Fruit fly (Drosophila melanogaster) whole organism, prepupa: ENCODE results near the gene CG42751.

Experiments used
- Blimp-1 ChIP-seq: fragments of 200-800 bp; sonication (Bioruptor generic); optimal IDR thresholded peaks from 3 replicates; lab custom pipeline; 2017; ENCODE audit warnings: missing biosample characterization, missing genetic modification characterization, mild to moderate bottlenecking, moderate library complexity, missing genetic modification reagents
- CG10631 ChIP-seq: fragments of 200-800 bp; sonication (Bioruptor generic); optimal IDR thresholded peaks from 2 replicates; lab custom pipeline; 2016; ENCODE audit warnings: missing biosample characterization, missing genetic modification characterization
- CG10669 ChIP-seq: fragments of 200-800 bp; sonication (Bioruptor generic); optimal IDR thresholded peaks from 3 replicates; lab custom pipeline; 2018; ENCODE audit warnings: missing biosample characterization, mild to moderate bottlenecking, missing genetic modification characterization, moderate library complexity
- CG11294 ChIP-seq: fragments of 200-800 bp; sonication (Bioruptor generic); IDR thresholded peaks from 2 replicates; pipeline ENCODE4 v1.3.6; 2022; ENCODE audit warnings: missing biosample characterization, missing genetic modification characterization
- CG11762 ChIP-seq: fragments of 200-800 bp; sonication (Bioruptor generic); optimal IDR thresholded peaks from 3 replicates; lab custom pipeline; 2016; ENCODE audit warnings: missing biosample characterization, missing genetic modification characterization; ENCODE audit not compliant: insufficient read depth
- CG11902 ChIP-seq: fragments of 200-800 bp; sonication (Bioruptor generic); optimal IDR thresholded peaks from 3 replicates; lab custom pipeline; 2016; ENCODE audit warnings: missing biosample characterization, missing genetic modification characterization
- CG15336 ChIP-seq: fragments of 200-800 bp; sonication (Bioruptor generic); IDR thresholded peaks from 2 replicates; pipeline ENCODE4 v1.3.6; 2022; ENCODE audit warnings: missing biosample characterization, missing genetic modification characterization
- CG16779 ChIP-seq: fragments of 200-800 bp; sonication (Bioruptor generic); optimal IDR thresholded peaks from 3 replicates; lab custom pipeline; 2017; ENCODE audit warnings: missing biosample characterization, mild to moderate bottlenecking, missing genetic modification characterization
- CG3032 ChIP-seq: fragments of 200-800 bp; optimal IDR thresholded peaks from 2 replicates; lab custom pipeline; 2019; ENCODE audit warnings: missing biosample characterization, mild to moderate bottlenecking, missing genetic modification characterization, moderate library complexity
- CG31627 ChIP-seq: fragments of 200-800 bp; sonication (Bioruptor generic); optimal IDR thresholded peaks from 3 replicates; lab custom pipeline; 2016; ENCODE audit warnings: missing biosample characterization, missing genetic modification characterization
- CG34406 ChIP-seq: fragments of 200-800 bp; sonication (Bioruptor generic); optimal IDR thresholded peaks from 3 replicates; lab custom pipeline; 2016; ENCODE audit warnings: missing biosample characterization, missing genetic modification characterization
- CG6163 ChIP-seq: fragments of 200-800 bp; sonication (Bioruptor generic); IDR thresholded peaks from 3 replicates; pipeline ENCODE4 v1.3.6; 2022; ENCODE audit warnings: missing biosample characterization, missing genetic modification characterization
- CG6276 ChIP-seq: fragments of 200-800 bp; sonication (Bioruptor generic); optimal IDR thresholded peaks from 2 replicates; lab custom pipeline; 2017; ENCODE audit warnings: missing biosample characterization, mild to moderate bottlenecking, missing genetic modification characterization
- CG6808 ChIP-seq: fragments of 200-800 bp; sonication (Bioruptor generic); optimal IDR thresholded peaks from 3 replicates; lab custom pipeline; 2017; ENCODE audit warnings: missing biosample characterization, missing genetic modification characterization, mild to moderate bottlenecking, moderate library complexity, missing genetic modification reagents
- CG6854 ChIP-seq: fragments of 200-800 bp; sonication (Bioruptor generic); optimal IDR thresholded peaks from 2 replicates; lab custom pipeline; 2017; ENCODE audit warnings: missing biosample characterization, mild to moderate bottlenecking, missing genetic modification characterization
- CG7368 ChIP-seq: fragments of 200-800 bp; sonication (Bioruptor generic); optimal IDR thresholded peaks from 3 replicates; lab custom pipeline; 2016; ENCODE audit warnings: missing biosample characterization, missing genetic modification characterization
- CG8319 ChIP-seq: fragments of 200-800 bp; sonication (Bioruptor generic); optimal IDR thresholded peaks from 3 replicates; lab custom pipeline; 2016; ENCODE audit warnings: missing biosample characterization, missing genetic modification characterization
- CG8632 ChIP-seq: fragments of 200-800 bp; sonication (Bioruptor generic); optimal IDR thresholded peaks from 3 replicates; lab custom pipeline; 2016; ENCODE audit warnings: missing biosample characterization, missing genetic modification characterization
- CG9139 ChIP-seq: fragments of 200-800 bp; sonication (Bioruptor generic); optimal IDR thresholded peaks from 3 replicates; lab custom pipeline; 2017; ENCODE audit warnings: missing biosample characterization, mild to moderate bottlenecking, missing genetic modification characterization
- Eip75B ChIP-seq: fragments of 200-800 bp; sonication (Bioruptor generic); optimal IDR thresholded peaks from 3 replicates; lab custom pipeline; 2016; ENCODE audit warnings: missing biosample characterization, missing genetic modification characterization
- Eip78C ChIP-seq: fragments of 200-800 bp; sonication (Bioruptor generic); peaks from one replicate; lab custom pipeline; 2016; ENCODE audit warnings: missing biosample characterization, missing genetic modification characterization
- Eip93F ChIP-seq: fragments of 200-800 bp; sonication (Bioruptor generic); optimal IDR thresholded peaks from 2 replicates; lab custom pipeline; 2016; ENCODE audit warnings: missing biosample characterization, mild to moderate bottlenecking, missing genetic modification characterization
- Ets21C ChIP-seq: fragments of 200-800 bp; sonication (Bioruptor generic); optimal IDR thresholded peaks from 3 replicates; lab custom pipeline; 2016; ENCODE audit warnings: missing biosample characterization, missing genetic modification characterization
- Gug ChIP-seq: fragments of 200-800 bp; sonication (Bioruptor generic); IDR thresholded peaks from 2 replicates; pipeline ENCODE4 v1.3.6; 2022; ENCODE audit warnings: missing biosample characterization, missing genetic modification characterization
- Hr38 ChIP-seq: sonication (Bioruptor generic); optimal IDR thresholded peaks from 2 replicates; lab custom pipeline; 2016; ENCODE audit warnings: missing biosample characterization, missing genetic modification characterization
- Hr4 ChIP-seq: fragments of 200-800 bp; sonication (Bioruptor generic); optimal IDR thresholded peaks from 3 replicates; lab custom pipeline; 2016; ENCODE audit warnings: missing biosample characterization, missing genetic modification characterization
- Lpt ChIP-seq: fragments of 200-800 bp; sonication (Bioruptor generic); optimal IDR thresholded peaks from 3 replicates; lab custom pipeline; 2016; ENCODE audit warnings: missing biosample characterization, missing genetic modification characterization
- Met ChIP-seq: fragments of 200-800 bp; sonication (Bioruptor generic); optimal IDR thresholded peaks from 3 replicates; lab custom pipeline; 2016; ENCODE audit warnings: missing biosample characterization, missing genetic modification characterization
- OdsH ChIP-seq: fragments of 200-800 bp; sonication (Bioruptor generic); optimal IDR thresholded peaks from 3 replicates; lab custom pipeline; 2016; ENCODE audit warnings: missing biosample characterization, missing genetic modification characterization
- Smox ChIP-seq: fragments of 200-800 bp; sonication (Bioruptor generic); optimal IDR thresholded peaks from 3 replicates; lab custom pipeline; 2016; ENCODE audit warnings: missing biosample characterization, missing genetic modification characterization
- Sox102F ChIP-seq: fragments of 200-800 bp; sonication (Bioruptor generic); optimal IDR thresholded peaks from 2 replicates; lab custom pipeline; 2016; ENCODE audit warnings: missing biosample characterization, mild to moderate bottlenecking, missing genetic modification characterization
- Sox14 ChIP-seq: fragments of 200-800 bp; sonication (Bioruptor generic); optimal IDR thresholded peaks from 3 replicates; lab custom pipeline; 2016; ENCODE audit warnings: missing biosample characterization, missing genetic modification characterization
- acj6 ChIP-seq: fragments of 200-800 bp; sonication (Bioruptor generic); optimal IDR thresholded peaks from 3 replicates; lab custom pipeline; 2016; ENCODE audit warnings: missing biosample characterization, missing genetic modification characterization
- cyc ChIP-seq: fragments of 200-800 bp; sonication (Bioruptor generic); optimal IDR thresholded peaks from 3 replicates; lab custom pipeline; 2016; ENCODE audit warnings: missing biosample characterization, missing genetic modification characterization
- dac ChIP-seq: fragments of 200-800 bp; sonication (Bioruptor generic); optimal IDR thresholded peaks from 2 replicates; lab custom pipeline; 2017; ENCODE audit warnings: missing biosample characterization, mild to moderate bottlenecking, missing genetic modification characterization
- dsx ChIP-seq: fragments of 200-800 bp; optimal IDR thresholded peaks from 3 replicates; lab custom pipeline; 2019; ENCODE audit warnings: missing biosample characterization, mild to moderate bottlenecking, missing genetic modification characterization, moderate library complexity; ENCODE audit not compliant: poor library complexity, severe bottlenecking
- fd85E ChIP-seq: fragments of 200-800 bp; sonication (Bioruptor generic); optimal IDR thresholded peaks from 3 replicates; lab custom pipeline; 2016; ENCODE audit warnings: missing biosample characterization, missing genetic modification characterization
- fkh ChIP-seq: fragments of 200-800 bp; sonication (Bioruptor generic); optimal IDR thresholded peaks from 3 replicates; lab custom pipeline; 2017; ENCODE audit warnings: missing biosample characterization, mild to moderate bottlenecking, missing genetic modification characterization, moderate library complexity
- lz ChIP-seq: fragments of 200-800 bp; sonication (Bioruptor generic); optimal IDR thresholded peaks from 3 replicates; lab custom pipeline; 2016; ENCODE audit warnings: missing biosample characterization, missing genetic modification characterization
- net ChIP-seq: fragments of 200-800 bp; sonication (Bioruptor generic); optimal IDR thresholded peaks from 3 replicates; lab custom pipeline; 2016; ENCODE audit warnings: missing biosample characterization, missing genetic modification characterization
- pdm3 ChIP-seq: fragments of 200-800 bp; sonication (Bioruptor generic); optimal IDR thresholded peaks from 3 replicates; lab custom pipeline; 2016; ENCODE audit warnings: missing biosample characterization, missing genetic modification characterization
- salr ChIP-seq, 2 experiments: fragments of 200-800 bp; sonication (Bioruptor generic); optimal IDR thresholded peaks; 3 replicates each; lab custom pipeline; 2016 to 2018; ENCODE audit warnings: missing biosample characterization in 2 of 2, missing genetic modification characterization in 2 of 2, mild to moderate bottlenecking in 1 of 2
- ss ChIP-seq, 2 experiments: fragments of 200-800 bp; sonication (Bioruptor generic); optimal IDR thresholded peaks; 2 replicates in 1 of 2; 3 replicates in 1 of 2; lab custom pipeline; 2017 to 2018; ENCODE audit warnings: mild to moderate bottlenecking in 2 of 2, missing biosample characterization in 2 of 2, missing genetic modification characterization in 2 of 2, moderate library complexity in 1 of 2
- svp ChIP-seq: fragments of 200-800 bp; sonication (Bioruptor generic); peaks from one replicate; lab custom pipeline; 2016; ENCODE audit warnings: missing biosample characterization, missing genetic modification characterization
- topi ChIP-seq: fragments of 200-800 bp; sonication (Bioruptor generic); optimal IDR thresholded peaks from 3 replicates; lab custom pipeline; 2016; ENCODE audit warnings: missing biosample characterization, missing genetic modification characterization

Gene CG42751

dm6 chr2L:11806701-11807674 lies 46.2 kb upstream of the CG42751 start (continued):
- TF ChIP-seq CG9139, result peak; percentile 87
- peak; percentile 95 for TF ChIP-seq CG6163 (GFP tag; lab: Robert Waterston, UW)
- TF ChIP-seq CG11762 (GFP tag; lab: Kevin White, UChicago), result no peak
- TF ChIP-seq topi (GFP tag; lab: Kevin White, UChicago), result no peak
- TF ChIP-seq Sox14, result peak; percentile 92
- TF ChIP-seq Blimp-1 (GFP tag; lab: Kevin White, UChicago), result peak; percentile 56
- no peak for TF ChIP-seq Ets21C
- TF ChIP-seq lz (GFP tag; lab: Kevin White, UChicago), result peak; percentile 4
- TF ChIP-seq Hr38 (GFP tag; lab: Kevin White, UChicago), result no peak
- peak; percentile 85 for TF ChIP-seq CG6854
- peak; percentile 71 for TF ChIP-seq CG10669 (GFP tag; lab: Kevin White, UChicago)
- TF ChIP-seq Sox102F (GFP tag; lab: Kevin White, UChicago), result peak; percentile 70
- peak; percentile 60 for TF ChIP-seq CG8632 (GFP tag; lab: Kevin White, UChicago)
- TF ChIP-seq dac, result peak; percentile 63
- TF ChIP-seq salr (GFP tag; optimal IDR thresholded peaks at IDR 0.05; lab: Kevin White, UChicago), result peak; percentile 62
- peak; percentile 44 for TF ChIP-seq CG34406
- TF ChIP-seq Eip93F, result peak; percentile 40
- peak; percentile 59 for TF ChIP-seq CG11294 (GFP tag; lab: Robert Waterston, UW)
- peak; percentile 58 for TF ChIP-seq Smox (GFP tag; lab: Kevin White, UChicago)

- peak; percentile 0 for TF ChIP-seq Eip75B (GFP tag; lab: Kevin White, UChicago)
- TF ChIP-seq dsx (GFP tag; lab: Kevin White, UChicago), result peak; percentile 65
- peak; percentile 77 for TF ChIP-seq CG6854
- no peak for TF ChIP-seq Hr38 (GFP tag; lab: Kevin White, UChicago)
- peak; percentile 94 for TF ChIP-seq svp (GFP tag; lab: Kevin White, UChicago)
- TF ChIP-seq Smox (GFP tag; lab: Kevin White, UChicago), result no peak
- TF ChIP-seq Met, result peak; percentile 13
- TF ChIP-seq Ets21C, result no peak
- no peak for TF ChIP-seq Gug (GFP tag; lab: Robert Waterston, UW)
- TF ChIP-seq net (GFP tag; lab: Kevin White, UChicago), result peak; percentile 35
- no peak for TF ChIP-seq CG6276 (GFP tag; lab: Kevin White, UChicago)
- peak; percentile 64 for TF ChIP-seq Lpt (GFP tag; lab: Kevin White, UChicago)
- TF ChIP-seq Eip78C (GFP tag; lab: Kevin White, UChicago), result peak; percentile 24
- TF ChIP-seq pdm3 (GFP tag; lab: Kevin White, UChicago), result peak; percentile 2
- peak; percentile 13 for TF ChIP-seq CG7368 (GFP tag; lab: Kevin White, UChicago)
- TF ChIP-seq topi (GFP tag; lab: Kevin White, UChicago), result no peak
- no peak for TF ChIP-seq CG3032 (tag; lab: Kevin White, UChicago)
- TF ChIP-seq salr (GFP tag; optimal IDR thresholded peaks at IDR 0.05; lab: Kevin White, UChicago), result peak in 1 of 2 experiments; percentile 19
- TF ChIP-seq CG16779, result peak; percentile 46
- TF ChIP-seq OdsH (GFP tag; lab: Kevin White, UChicago), result no peak
- TF ChIP-seq CG10631 (GFP tag; lab: Kevin White, UChicago), result no peak
- TF ChIP-seq CG11902, result no peak
- TF ChIP-seq Blimp-1 (GFP tag; lab: Kevin White, UChicago), result peak; percentile 1
- TF ChIP-seq CG8632 (GFP tag; lab: Kevin White, UChicago), result no peak
- TF ChIP-seq cyc, result no peak
- TF ChIP-seq Sox102F (GFP tag; lab: Kevin White, UChicago), result peak; percentile 2
- no peak for TF ChIP-seq CG11762 (GFP tag; lab: Kevin White, UChicago)
- TF ChIP-seq fkh (GFP tag; lab: Kevin White, UChicago), result peak; percentile 42
- no peak for TF ChIP-seq CG31627
- no peak for TF ChIP-seq CG10669 (GFP tag; lab: Kevin White, UChicago)
- TF ChIP-seq Eip93F, result no peak
- no peak for TF ChIP-seq dac
- no peak for TF ChIP-seq acj6
- no peak for TF ChIP-seq CG8319 (GFP tag; lab: Kevin White, UChicago)
- TF ChIP-seq Hr4, result peak; percentile 5
- TF ChIP-seq lz (GFP tag; lab: Kevin White, UChicago), result peak; percentile 17
- TF ChIP-seq CG6808, result peak; percentile 5
- TF ChIP-seq ss (GFP tag; optimal IDR thresholded peaks at IDR 0.05; lab: Kevin White, UChicago), result peak; percentile 51 to 73
- peak; percentile 59 for TF ChIP-seq CG9139
- no peak for TF ChIP-seq fd85E (GFP tag; lab: Kevin White, UChicago)
- TF ChIP-seq CG15336 (GFP tag; lab: Robert Waterston, UW), result no peak; the same call in 1 of the 2 replicates
Observed at dm6 chr2L:11807697-11808226, 45.5 kb upstream of the CG42751 start.
